Worm (Caenorhabditis elegans) whole organism, L4 larva: ENCODE data around the gene Y69E1A.5.

Experiments
- Y105C5A.15 ChIP-seq: fragments of 200-800 bp; sonication (Bioruptor generic); IDR thresholded peaks from 2 replicates; pipeline ENCODE4 v1.3.6; 2022; ENCODE audit warnings: missing genetic modification characterization, missing compliant biosample characterization
- Y75B8A.6 ChIP-seq: fragments of 200-800 bp; sonication (Bioruptor generic); IDR thresholded peaks from 2 replicates; pipeline ENCODE4 v1.3.6; 2022; ENCODE audit warnings: missing genetic modification reagents, missing genetic modification characterization, missing compliant biosample characterization
- arid-1 ChIP-seq: fragments of 200-800 bp; sonication (Bioruptor generic); conservative IDR thresholded peaks from 2 replicates; pipeline ENCODE4 v1.3.6; 2022; ENCODE audit warnings: missing genetic modification reagents, missing genetic modification characterization, missing compliant biosample characterization
- ces-1 ChIP-seq: fragments of 150-350 bp; sonication (generic microtip); optimal IDR thresholded peaks from 4 replicates; lab custom pipeline; 2014; ENCODE audit warnings: missing biosample characterization, missing genetic modification reagents, missing genetic modification characterization
- daf-8 ChIP-seq: fragments of 200-800 bp; sonication (Bioruptor generic); IDR thresholded peaks from 2 replicates; pipeline ENCODE4 v1.3.6; 2022; ENCODE audit warnings: missing genetic modification characterization, missing compliant biosample characterization
- dpl-1 ChIP-seq: fragments of 150-350 bp; optimal IDR thresholded peaks from 2 replicates; lab custom pipeline; 2014; ENCODE audit warnings: missing biosample characterization, missing genetic modification reagents, missing genetic modification characterization
- egl-43 ChIP-seq: fragments of 200-800 bp; sonication (Bioruptor generic); IDR thresholded peaks from 2 replicates; pipeline ENCODE4 v1.3.6; 2022; ENCODE audit warnings: missing genetic modification reagents, missing genetic modification characterization, missing compliant biosample characterization
- fkh-10 ChIP-seq: fragments of 150-350 bp; optimal IDR thresholded peaks from 2 replicates; lab custom pipeline; 2014; ENCODE audit warnings: missing biosample characterization, missing genetic modification reagents, missing genetic modification characterization
- fos-1 ChIP-seq: fragments of 150-350 bp; optimal IDR thresholded peaks from 2 replicates; lab custom pipeline; 2014; ENCODE audit warnings: missing biosample characterization, missing genetic modification characterization
- hlh-11 ChIP-seq: fragments of 200-800 bp; sonication (Bioruptor generic); optimal IDR thresholded peaks from 2 replicates; lab custom pipeline; 2018; ENCODE audit warnings: mild to moderate bottlenecking, missing genetic modification characterization, missing compliant biosample characterization
- hlh-30 ChIP-seq: sonication (generic microtip); optimal IDR thresholded peaks from 2 replicates; lab custom pipeline; 2017; ENCODE audit warnings: antibody characterized with exemption, mild to moderate bottlenecking, missing genetic modification characterization, missing compliant biosample characterization; ENCODE audit not compliant: insufficient read depth
- mdt-29 ChIP-seq: fragments of 200-800 bp; sonication (Bioruptor generic); IDR thresholded peaks from 2 replicates; pipeline ENCODE4 v1.3.6; 2022; ENCODE audit warnings: missing genetic modification reagents, missing genetic modification characterization, missing compliant biosample characterization
- nhr-11 ChIP-seq: fragments of 150-350 bp; optimal IDR thresholded peaks from 2 replicates; lab custom pipeline; 2014; ENCODE audit warnings: missing biosample characterization, missing genetic modification characterization
- nhr-25 ChIP-seq: sonication (generic microtip); optimal IDR thresholded peaks from 2 replicates; lab custom pipeline; 2017; ENCODE audit warnings: missing genetic modification characterization, mild to moderate bottlenecking, missing compliant biosample characterization, antibody characterized with exemption, moderate library complexity, borderline replicate concordance; ENCODE audit not compliant: insufficient read depth
- nhr-28 ChIP-seq: fragments of 150-350 bp; optimal IDR thresholded peaks from 2 replicates; lab custom pipeline; 2014; ENCODE audit warnings: missing biosample characterization, missing genetic modification characterization
- pha-4 ChIP-seq, 2 experiments: fragments of 150-350 bp in 1 of 2; fragments of 200-800 bp in 1 of 2; sonication (Bioruptor generic) in 1 of 2; IDR thresholded peaks in 1 of 2; optimal IDR thresholded peaks in 1 of 2; 2 replicates each; pipeline versions ENCODE4 v1.3.6 to Lab custom; 2014 to 2022; ENCODE audit warnings: missing genetic modification characterization in 2 of 2, missing genetic modification reagents in 2 of 2, missing biosample characterization in 1 of 2, missing compliant biosample characterization in 1 of 2
- snpc-4 ChIP-seq: fragments of 150-350 bp; optimal IDR thresholded peaks from 2 replicates; lab custom pipeline; 2014; ENCODE audit warnings: missing biosample characterization, missing genetic modification characterization
- tag-97 ChIP-seq: fragments of 200-800 bp; sonication (Bioruptor generic); IDR thresholded peaks from 2 replicates; pipeline ENCODE4 v1.3.6; 2022; ENCODE audit warnings: missing genetic modification characterization, missing compliant biosample characterization
- unc-39 ChIP-seq: sonication (generic microtip); optimal IDR thresholded peaks from 2 replicates; lab custom pipeline; 2017; ENCODE audit warnings: missing biosample characterization, missing genetic modification characterization
- vab-7 ChIP-seq: fragments of 200-800 bp; sonication (Bioruptor generic); IDR thresholded peaks from 2 replicates; pipeline ENCODE4 v1.3.6; 2022; ENCODE audit warnings: missing genetic modification reagents, missing genetic modification characterization, missing compliant biosample characterization

Y69E1A.5 gene

ce11 chrIV:10909708-10910107, 47.7 kb downstream of the Y69E1A.5 start, which contains the start of gene pyk-2 (continued):
- TF ChIP-seq fkh-10 (GFP tag; lab: Kevin White, UChicago) (no peak), nhr-25 (tag; lab: Kevin White, UChicago) (no peak), hlh-11 (tag; lab: Kevin White, UChicago) (peak; percentile 82), arid-1 (GFP tag; lab: Robert Waterston, UW) (no peak), egl-43 (GFP tag; lab: Robert Waterston, UW) (no peak), daf-8 (GFP tag; lab: Robert Waterston, UW) (no peak)
- TF ChIP-seq, all 104 proteins: peak for 11

ce11 chrIV:10909206-10909605, 48.2 kb downstream of the Y69E1A.5 start, which contains the start of gene ZK596.2:
TSS of gene ZK596.2 (minus strand) at chrIV:10909306.
- TF ChIP-seq vab-7 (GFP tag; lab: Robert Waterston, UW) (no peak), tag-97 (GFP tag; lab: Robert Waterston, UW) (no peak), mdt-29 (GFP tag; lab: Robert Waterston, UW) (no peak), Y75B8A.6 (GFP tag; lab: Robert Waterston, UW) (no peak), ces-1 (GFP tag; lab: Kevin White, UChicago) (no peak), nhr-11 (tag; lab: Kevin White, UChicago) (no peak), nhr-28 (no peak), Y105C5A.15 (GFP tag; lab: Robert Waterston, UW) (no peak), unc-39 (tag; lab: Kevin White, UChicago) (no peak), daf-8 (GFP tag; lab: Robert Waterston, UW) (no peak), hlh-30 (tag; lab: Kevin White, UChicago) (no peak), snpc-4 (tag; lab: Kevin White, UChicago) (no peak), dpl-1 (no peak), pha-4 (GFP tag; IDR thresholded peaks at IDR 0.05; lab: Robert Waterston, UW) (no peak), pha-4 (tag; optimal IDR thresholded peaks at IDR 0.05; lab: Kevin White, UChicago) (no peak), fos-1 (no peak)
